Worm (Caenorhabditis elegans) whole organism, L1 larva: ENCODE results near the gene C05D11.13.

Source experiments
- C16A3.4 ChIP-seq: fragments of 150-350 bp; optimal IDR thresholded peaks from 2 replicates; lab custom pipeline; 2014; ENCODE audit warnings: missing biosample characterization, missing genetic modification characterization
- F16B12.6 ChIP-seq: fragments of 150-350 bp; optimal IDR thresholded peaks from 2 replicates; lab custom pipeline; 2014; ENCODE audit warnings: missing biosample characterization, missing genetic modification characterization
- aha-1 ChIP-seq: fragments of 150-350 bp; optimal IDR thresholded peaks from 2 replicates; lab custom pipeline; 2014; ENCODE audit warnings: missing biosample characterization, missing genetic modification characterization
- alr-1 ChIP-seq: fragments of 200-800 bp; sonication (Bioruptor generic); optimal IDR thresholded peaks from 2 replicates; lab custom pipeline; 2018; ENCODE audit warnings: borderline replicate concordance, mild to moderate bottlenecking, missing genetic modification characterization, missing compliant biosample characterization
- ama-1 ChIP-seq: fragments of 150-350 bp; optimal IDR thresholded peaks from 2 replicates; lab custom pipeline; 2014
- blmp-1 ChIP-seq: fragments of 150-350 bp; optimal IDR thresholded peaks from 2 replicates; lab custom pipeline; 2014; ENCODE audit warnings: missing biosample characterization, missing genetic modification characterization
- ceh-82 ChIP-seq, 3 experiments: fragments of 150-350 bp in 1 of 3; sonication (generic microtip) in 2 of 3; optimal IDR thresholded peaks; 2 replicates each; lab custom pipeline; 2014 to 2017; ENCODE audit warnings: missing biosample characterization in 3 of 3, missing genetic modification characterization in 3 of 3
- dpl-1 ChIP-seq, 3 experiments: fragments of 150-350 bp in 2 of 3; sonication (generic microtip) in 1 of 3; optimal IDR thresholded peaks; 2 replicates each; lab custom pipeline; 2014 to 2017; ENCODE audit warnings: missing biosample characterization in 3 of 3, missing genetic modification characterization in 3 of 3, missing genetic modification reagents in 3 of 3
- dsc-1 ChIP-seq: sonication (generic microtip); optimal IDR thresholded peaks from 2 replicates; lab custom pipeline; 2016; ENCODE audit warnings: mild to moderate bottlenecking, missing genetic modification characterization, missing compliant biosample characterization
- efl-1 ChIP-seq, 4 experiments: fragments of 150-350 bp; optimal IDR thresholded peaks in 3 of 4; peaks in 1 of 4; 1 replicate in 1 of 4; 2 replicates in 3 of 4; lab custom pipeline; 2014; ENCODE audit warnings: missing biosample characterization in 2 of 4, missing genetic modification characterization in 2 of 4, missing genetic modification reagents in 2 of 4
- efl-3 ChIP-seq: fragments of 200-800 bp; sonication (Bioruptor generic); optimal IDR thresholded peaks from 2 replicates; lab custom pipeline; 2018; ENCODE audit warnings: mild to moderate bottlenecking, missing genetic modification characterization, missing compliant biosample characterization
- fkh-10 ChIP-seq: sonication (generic microtip); optimal IDR thresholded peaks from 2 replicates; lab custom pipeline; 2017; ENCODE audit warnings: missing biosample characterization, missing genetic modification reagents, missing genetic modification characterization
- fkh-8 ChIP-seq: sonication (generic microtip); optimal IDR thresholded peaks from 2 replicates; lab custom pipeline; 2016; ENCODE audit warnings: mild to moderate bottlenecking, missing genetic modification characterization, missing compliant biosample characterization
- fos-1 ChIP-seq: fragments of 150-350 bp; optimal IDR thresholded peaks from 2 replicates; lab custom pipeline; 2014; ENCODE audit warnings: missing biosample characterization, missing genetic modification characterization
- hlh-17 ChIP-seq: fragments of 200-800 bp; sonication (Bioruptor generic); optimal IDR thresholded peaks from 2 replicates; lab custom pipeline; 2018; ENCODE audit warnings: missing genetic modification characterization, mild to moderate bottlenecking, missing compliant biosample characterization, moderate library complexity, borderline replicate concordance
- isw-1 ChIP-seq: fragments of 200-800 bp; sonication (Bioruptor generic); IDR thresholded peaks from 2 replicates; pipeline ENCODE4 v1.3.6; 2022; ENCODE audit warnings: missing genetic modification characterization, missing compliant biosample characterization
- lin-13 ChIP-seq: fragments of 150-350 bp; optimal IDR thresholded peaks from 2 replicates; lab custom pipeline; 2014; ENCODE audit warnings: missing biosample characterization, missing genetic modification reagents, missing genetic modification characterization
- lin-15B ChIP-seq: fragments of 150-350 bp; sonication (generic microtip); optimal IDR thresholded peaks from 3 replicates; lab custom pipeline; 2014; ENCODE audit warnings: missing biosample characterization, missing genetic modification characterization
- lin-35 ChIP-seq, 2 experiments: fragments of 150-350 bp; optimal IDR thresholded peaks; 2 replicates each; lab custom pipeline; 2014; ENCODE audit warnings: missing biosample characterization in 2 of 2, missing genetic modification characterization in 2 of 2, missing genetic modification reagents in 2 of 2
- lin-39 ChIP-seq: fragments of 150-350 bp; optimal IDR thresholded peaks from 2 replicates; lab custom pipeline; 2014; ENCODE audit warnings: missing biosample characterization, missing genetic modification reagents, missing genetic modification characterization
- lsy-2 ChIP-seq, 2 experiments: fragments of 150-350 bp; optimal IDR thresholded peaks; 2 replicates each; lab custom pipeline; 2014; ENCODE audit warnings: missing biosample characterization in 2 of 2, missing genetic modification characterization in 2 of 2
- mab-9 ChIP-seq: fragments of 200-800 bp; sonication (Bioruptor generic); IDR thresholded peaks from 2 replicates; pipeline ENCODE4 v1.3.6; 2022; ENCODE audit warnings: missing genetic modification reagents, missing genetic modification characterization, missing compliant biosample characterization
- mdl-1 ChIP-seq, 2 experiments: fragments of 150-350 bp; optimal IDR thresholded peaks; 2 replicates each; lab custom pipeline; 2014 to 2017; ENCODE audit warnings: missing biosample characterization in 2 of 2, missing genetic modification characterization in 2 of 2, inconsistent platforms in 1 of 2
- mep-1 ChIP-seq: fragments of 150-350 bp; optimal IDR thresholded peaks from 2 replicates; lab custom pipeline; 2014; ENCODE audit warnings: missing biosample characterization, missing genetic modification characterization
- nhr-19 ChIP-seq: fragments of 200-800 bp; sonication (Bioruptor generic); conservative IDR thresholded peaks from 2 replicates; pipeline ENCODE4 v1.3.6; 2022; ENCODE audit warnings: missing genetic modification characterization, missing compliant biosample characterization
- nhr-20 ChIP-seq: sonication (generic microtip); optimal IDR thresholded peaks from 2 replicates; lab custom pipeline; 2016; ENCODE audit warnings: mild to moderate bottlenecking, missing genetic modification characterization, missing compliant biosample characterization
- nhr-237 ChIP-seq: fragments of 150-350 bp; optimal IDR thresholded peaks from 2 replicates; lab custom pipeline; 2014; ENCODE audit warnings: missing biosample characterization, missing genetic modification characterization
- nhr-71 ChIP-seq: sonication (generic microtip); optimal IDR thresholded peaks from 2 replicates; lab custom pipeline; 2016; ENCODE audit warnings: mild to moderate bottlenecking, missing genetic modification characterization, moderate library complexity, missing compliant biosample characterization
- nhr-85 ChIP-seq: sonication (generic microtip); peaks from one replicate; lab custom pipeline; 2016; ENCODE audit warnings: missing genetic modification characterization, inconsistent platforms, missing compliant biosample characterization
- nhr-90 ChIP-seq: sonication (generic microtip); optimal IDR thresholded peaks from 2 replicates; lab custom pipeline; 2016; ENCODE audit warnings: mild to moderate bottlenecking, missing genetic modification characterization, missing compliant biosample characterization; ENCODE audit not compliant: poor library complexity
- pax-3 ChIP-seq: fragments of 200-800 bp; sonication (Bioruptor generic); optimal IDR thresholded peaks from 2 replicates; lab custom pipeline; 2018; ENCODE audit warnings: mild to moderate bottlenecking, missing genetic modification characterization, moderate library complexity, missing compliant biosample characterization
- rnt-1 ChIP-seq: sonication (generic microtip); optimal IDR thresholded peaks from 2 replicates; lab custom pipeline; 2016; ENCODE audit warnings: mild to moderate bottlenecking, missing genetic modification characterization, moderate library complexity, missing compliant biosample characterization
- skn-1 ChIP-seq: fragments of 150-350 bp; optimal IDR thresholded peaks from 2 replicates; lab custom pipeline; 2014; ENCODE audit warnings: missing biosample characterization, missing genetic modification characterization
- snpc-4 ChIP-seq: fragments of 150-350 bp; optimal IDR thresholded peaks from 2 replicates; lab custom pipeline; 2014; ENCODE audit warnings: missing biosample characterization, missing genetic modification characterization
- sup-37 ChIP-seq: fragments of 200-800 bp; sonication (Bioruptor generic); optimal IDR thresholded peaks from 2 replicates; lab custom pipeline; 2018; ENCODE audit warnings: mild to moderate bottlenecking, missing genetic modification characterization, missing compliant biosample characterization
- swsn-7 ChIP-seq: sonication (generic microtip); optimal IDR thresholded peaks from 2 replicates; lab custom pipeline; 2016; ENCODE audit warnings: missing genetic modification characterization, missing compliant biosample characterization
- unc-62 ChIP-seq: fragments of 150-350 bp; optimal IDR thresholded peaks from 2 replicates; lab custom pipeline; 2014; ENCODE audit warnings: missing biosample characterization, missing genetic modification reagents, missing genetic modification characterization
- vab-15 ChIP-seq: sonication (generic microtip); optimal IDR thresholded peaks from 2 replicates; lab custom pipeline; 2017; ENCODE audit warnings: missing genotype, mild to moderate bottlenecking, missing genetic modification characterization, missing compliant biosample characterization
- xbp-1 ChIP-seq: sonication (generic microtip); optimal IDR thresholded peaks from 2 replicates; lab custom pipeline; 2016; ENCODE audit warnings: missing genetic modification characterization, missing compliant biosample characterization
- ztf-4 ChIP-seq: fragments of 150-350 bp; optimal IDR thresholded peaks from 2 replicates; lab custom pipeline; 2014; ENCODE audit warnings: missing biosample characterization, missing genetic modification characterization

C05D11.13 gene

DNA sequence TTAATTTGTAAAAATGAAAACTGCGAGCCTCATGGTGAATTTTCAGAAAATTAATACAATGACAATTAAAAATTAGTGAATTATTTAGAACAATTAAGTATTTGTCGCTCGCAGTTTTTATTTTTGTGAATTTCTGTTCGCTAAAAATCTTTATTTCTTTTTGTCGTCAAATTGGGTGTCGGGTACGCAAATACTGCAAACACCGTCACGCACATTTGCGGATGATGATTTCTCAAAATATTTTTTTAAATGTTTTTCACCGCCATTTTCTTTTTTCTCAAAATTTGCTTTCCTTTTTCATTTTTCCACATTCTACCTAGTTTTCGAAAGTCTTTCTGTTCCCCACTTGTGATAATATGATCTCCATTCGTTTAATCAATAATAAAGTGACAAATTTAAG is 44.5 kb upstream of the C05D11.13 start:
- peak; percentile 24 for TF ChIP-seq nhr-90 (tag; lab: Kevin White, UChicago)
- TF ChIP-seq isw-1 (GFP tag; lab: Robert Waterston, UW), result peak; percentile 36
- peak; percentile 16 for TF ChIP-seq lin-13 (GFP tag; lab: Kevin White, UChicago)
- TF ChIP-seq xbp-1 (tag; lab: Kevin White, UChicago), result peak; percentile 49
- TF ChIP-seq nhr-20 (tag; lab: Kevin White, UChicago), result peak; percentile 62
- no peak for TF ChIP-seq ztf-4 (tag; lab: Kevin White, UChicago)
- TF ChIP-seq lin-15B, result peak; percentile 13
- TF ChIP-seq unc-62, result no peak
- peak; percentile 52 for TF ChIP-seq rnt-1 (tag; lab: Kevin White, UChicago)
- TF ChIP-seq aha-1, result no peak
- TF ChIP-seq F16B12.6 (tag; lab: Kevin White, UChicago), result peak; percentile 95
- peak; percentile 79 for TF ChIP-seq nhr-85 (tag; lab: Kevin White, UChicago)
- peak; percentile 72 to 76 for TF ChIP-seq lsy-2 (tag; optimal IDR thresholded peaks at IDR 0.05; lab: Kevin White, UChicago)
- TF ChIP-seq ama-1 (lab: Kevin White, UChicago), result no peak
- peak; percentile 16 for TF ChIP-seq snpc-4 (tag; lab: Kevin White, UChicago)
- peak; percentile 7 for TF ChIP-seq fkh-8 (tag; lab: Kevin White, UChicago)
- TF ChIP-seq nhr-19, result peak; percentile 55
- no peak for TF ChIP-seq efl-3 (GFP tag; lab: Kevin White, UChicago)
- TF ChIP-seq mdl-1 (tag; optimal IDR thresholded peaks at IDR 0.05; lab: Kevin White, UChicago), result peak in 1 of 2 experiments; percentile 36
- peak; percentile 36 for TF ChIP-seq mep-1 (tag; lab: Kevin White, UChicago)
- peak; percentile 49 for TF ChIP-seq C16A3.4 (tag; lab: Kevin White, UChicago)
- peak; percentile 65 for TF ChIP-seq nhr-71
- peak; percentile 64 to 77 for TF ChIP-seq efl-1 (optimal IDR thresholded peaks at IDR 0.05; lab: Kevin White, UChicago)
- peak; percentile 72 to 96 for TF ChIP-seq efl-1 (GFP tag; optimal IDR thresholded peaks at IDR 0.05 in 1 of 2; lab: Kevin White, UChicago)
- peak; percentile 98 for TF ChIP-seq skn-1 (tag; lab: Kevin White, UChicago)
- TF ChIP-seq dpl-1 (GFP tag; optimal IDR thresholded peaks at IDR 0.05; lab: Kevin White, UChicago), result peak; percentile 66 to 74 (median 72)
- TF ChIP-seq nhr-237 (tag; lab: Kevin White, UChicago), result no peak
- TF ChIP-seq lin-35 (GFP tag; optimal IDR thresholded peaks at IDR 0.05; lab: Kevin White, UChicago), result peak; percentile 54 to 64
- peak; percentile 43 for TF ChIP-seq blmp-1 (tag; lab: Kevin White, UChicago)
- TF ChIP-seq lin-39 (tag; lab: Kevin White, UChicago), result no peak
- TF ChIP-seq fos-1 (tag; lab: Kevin White, UChicago), result peak; percentile 28
- TF ChIP-seq dsc-1 (tag; lab: Kevin White, UChicago), result peak; percentile 39
- TF ChIP-seq ceh-82 (tag; optimal IDR thresholded peaks at IDR 0.05; lab: Kevin White, UChicago), result peak; percentile 5 to 50 (median 33)
- TF ChIP-seq swsn-7, result peak; percentile 50

ce11 chrIII:6482918-6483317 is 38.5 kb upstream of the C05D11.13 start, which contains the start of gene chtb-2:
Gene chtb-2 (plus strand): TSS chrIII:6483218.
- no peak for TF ChIP-seq alr-1 (tag; lab: Kevin White, UChicago)
- TF ChIP-seq, all 84 proteins: peak for 0

DNA sequence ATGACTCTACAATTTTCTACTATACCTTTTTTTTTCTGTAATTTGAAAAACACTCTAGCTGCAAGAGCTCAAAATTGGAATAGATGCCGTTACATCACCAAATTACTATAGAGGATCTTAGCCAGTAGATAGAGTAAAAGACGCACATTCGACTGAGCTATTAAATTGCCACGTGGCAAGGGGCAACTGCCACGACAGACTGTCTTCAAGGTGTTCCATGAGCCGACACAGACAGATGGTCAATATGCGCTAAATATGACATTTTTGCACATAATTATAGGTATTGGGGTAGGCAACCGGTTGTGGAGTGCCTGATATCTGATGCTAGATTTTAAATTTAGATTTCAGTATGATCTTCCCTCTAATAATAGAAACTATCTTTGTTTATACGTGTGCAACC is 35.1 kb upstream of the C05D11.13 start:
- TF ChIP-seq ama-1 (lab: Kevin White, UChicago) (no peak), fkh-10 (GFP tag; lab: Kevin White, UChicago) (no peak), nhr-19 (no peak), pax-3 (no peak), vab-15 (tag; lab: Kevin White, UChicago) (no peak), skn-1 (tag; lab: Kevin White, UChicago) (no peak), lin-15B (no peak), mdl-1 (tag; optimal IDR thresholded peaks at IDR 0.05; lab: Kevin White, UChicago) (no peak), sup-37 (GFP tag; lab: Kevin White, UChicago) (no peak), hlh-17 (GFP tag; lab: Kevin White, UChicago) (no peak), mab-9 (GFP tag; lab: Robert Waterston, UW) (no peak), rnt-1 (tag; lab: Kevin White, UChicago) (no peak)
